Fruit fly (Drosophila melanogaster) whole organism, embryonic: Measurements from ENCODE around the gene CG16775.
A peak's percentile ranks its signal among the peaks of the same experiment; 100 is the strongest.

Experiments
- Aef1 ChIP-seq: fragments of 200-800 bp; sonication (Bioruptor generic); IDR thresholded peaks from 3 replicates; pipeline ENCODE4 v1.3.6; 2022; ENCODE audit warnings: missing biosample characterization, missing genetic modification characterization
- Bdp1 ChIP-seq: fragments of 200-800 bp; sonication (Bioruptor generic); optimal IDR thresholded peaks from 3 replicates; lab custom pipeline; 2016; ENCODE audit warnings: missing biosample characterization, missing genetic modification characterization
- BtbVII ChIP-seq: fragments of 200-800 bp; sonication (Bioruptor generic); optimal IDR thresholded peaks from 3 replicates; lab custom pipeline; 2017; ENCODE audit warnings: missing biosample characterization, mild to moderate bottlenecking, missing genetic modification characterization
- Bteb2 ChIP-seq: fragments of 200-800 bp; sonication (Bioruptor generic); optimal IDR thresholded peaks from 2 replicates; lab custom pipeline; 2016; ENCODE audit warnings: missing biosample characterization, missing genetic modification characterization
- C15 ChIP-seq: fragments of 200-800 bp; sonication (Bioruptor generic); IDR thresholded peaks from 3 replicates; pipeline ENCODE4 v1.3.6; 2022; ENCODE audit warnings: missing biosample characterization, missing genetic modification characterization
- CG10431 ChIP-seq: fragments of 200-800 bp; sonication (Bioruptor generic); optimal IDR thresholded peaks from 3 replicates; lab custom pipeline; 2018; ENCODE audit warnings: missing biosample characterization, mild to moderate bottlenecking, missing genetic modification characterization
- CG10959 ChIP-seq: fragments of 200-800 bp; sonication (Bioruptor generic); IDR thresholded peaks from 2 replicates; pipeline ENCODE4 v1.3.6; 2022; ENCODE audit warnings: missing biosample characterization, missing genetic modification characterization
- CG12104 ChIP-seq: fragments of 200-800 bp; sonication (Bioruptor generic); optimal IDR thresholded peaks from 3 replicates; lab custom pipeline; 2016; ENCODE audit warnings: missing biosample characterization, missing genetic modification characterization
- CG13894 ChIP-seq: fragments of 200-800 bp; sonication (Bioruptor generic); optimal IDR thresholded peaks from 3 replicates; lab custom pipeline; 2018; ENCODE audit warnings: missing biosample characterization, mild to moderate bottlenecking, missing genetic modification characterization, moderate library complexity
- CG14667 ChIP-seq: fragments of 200-800 bp; sonication (Bioruptor generic); IDR thresholded peaks from 2 replicates; pipeline ENCODE4 v1.3.6; 2022; ENCODE audit warnings: missing biosample characterization, missing genetic modification characterization
- CG1603 ChIP-seq: fragments of 200-800 bp; sonication (Bioruptor generic); optimal IDR thresholded peaks from 2 replicates; lab custom pipeline; 2019; ENCODE audit warnings: missing biosample characterization, mild to moderate bottlenecking, missing genetic modification characterization, moderate library complexity
- CG18262 ChIP-seq: fragments of 200-800 bp; optimal IDR thresholded peaks from 3 replicates; lab custom pipeline; 2019; ENCODE audit warnings: missing biosample characterization, mild to moderate bottlenecking, missing genetic modification characterization, moderate library complexity
- CG2712 ChIP-seq: fragments of 200-800 bp; optimal IDR thresholded peaks from 3 replicates; lab custom pipeline; 2019; ENCODE audit warnings: missing biosample characterization, mild to moderate bottlenecking, missing genetic modification characterization, moderate library complexity
- CG31441 ChIP-seq: fragments of 200-800 bp; sonication (Bioruptor generic); IDR thresholded peaks from 2 replicates; pipeline ENCODE4 v1.3.6; 2022; ENCODE audit warnings: missing biosample characterization, missing genetic modification characterization
- CG34224 ChIP-seq: fragments of 200-800 bp; sonication (Bioruptor generic); IDR thresholded peaks from 3 replicates; pipeline ENCODE4 v1.3.6; 2022; ENCODE audit warnings: missing biosample characterization, missing genetic modification characterization; ENCODE audit not compliant: partially characterized antibody
- CG42726 ChIP-seq: fragments of 200-800 bp; sonication (Bioruptor generic); IDR thresholded peaks from 2 replicates; pipeline ENCODE4 v1.3.6; 2022; ENCODE audit warnings: missing biosample characterization, missing genetic modification characterization; ENCODE audit not compliant: partially characterized antibody
- CG4282 ChIP-seq: fragments of 200-800 bp; sonication (Bioruptor generic); optimal IDR thresholded peaks from 2 replicates; lab custom pipeline; 2016; ENCODE audit warnings: missing biosample characterization, missing genetic modification characterization
- CG4424 ChIP-seq: fragments of 200-800 bp; sonication (Bioruptor generic); optimal IDR thresholded peaks from 3 replicates; lab custom pipeline; 2016; ENCODE audit warnings: missing biosample characterization, missing genetic modification characterization
- CG5953 ChIP-seq: fragments of 200-800 bp; sonication (Bioruptor generic); IDR thresholded peaks from 2 replicates; pipeline ENCODE4 v1.3.6; 2022; ENCODE audit warnings: missing biosample characterization, missing genetic modification characterization
- CG9437 ChIP-seq: fragments of 200-800 bp; sonication (Bioruptor generic); optimal IDR thresholded peaks from 2 replicates; lab custom pipeline; 2018; ENCODE audit warnings: missing biosample characterization, mild to moderate bottlenecking, missing genetic modification characterization
- CG9932 ChIP-seq: fragments of 200-800 bp; sonication (Bioruptor generic); IDR thresholded peaks from 2 replicates; pipeline ENCODE4 v1.3.6; 2022; ENCODE audit warnings: missing biosample characterization, missing genetic modification characterization
- Camta ChIP-seq: fragments of 200-800 bp; sonication (Bioruptor generic); optimal IDR thresholded peaks from 2 replicates; lab custom pipeline; 2016; ENCODE audit warnings: missing biosample characterization, missing genetic modification characterization
- Dad ChIP-seq: fragments of 200-800 bp; sonication (Bioruptor generic); optimal IDR thresholded peaks from 3 replicates; lab custom pipeline; 2016; ENCODE audit warnings: missing biosample characterization, missing genetic modification characterization
- HLH54F ChIP-seq: fragments of 200-800 bp; sonication (Bioruptor generic); optimal IDR thresholded peaks from 3 replicates; lab custom pipeline; 2016; ENCODE audit warnings: missing biosample characterization, missing genetic modification characterization
- Hmr ChIP-seq: fragments of 200-800 bp; sonication (Bioruptor generic); optimal IDR thresholded peaks from 3 replicates; lab custom pipeline; 2017; ENCODE audit warnings: mild to moderate bottlenecking, missing biosample characterization, missing genetic modification reagents, missing genetic modification characterization
- Hmx ChIP-seq: fragments of 200-800 bp; sonication (Bioruptor generic); optimal IDR thresholded peaks from 2 replicates; lab custom pipeline; 2016; ENCODE audit warnings: missing biosample characterization, missing genetic modification characterization
- NC2α ChIP-seq: fragments of 200-800 bp; sonication (Bioruptor generic); optimal IDR thresholded peaks from 2 replicates; lab custom pipeline; 2016; ENCODE audit warnings: missing biosample characterization, missing genetic modification characterization
- Opbp ChIP-seq: fragments of 200-800 bp; sonication (Bioruptor generic); IDR thresholded peaks from 3 replicates; pipeline ENCODE4 v1.3.6; 2022; ENCODE audit warnings: missing biosample characterization, missing genetic modification characterization; ENCODE audit not compliant: partially characterized antibody
- Ravus ChIP-seq: fragments of 200-800 bp; sonication (Bioruptor generic); IDR thresholded peaks from 2 replicates; pipeline ENCODE4 v1.3.6; 2022; ENCODE audit warnings: missing biosample characterization, missing genetic modification characterization
- Side ChIP-seq: fragments of 200-800 bp; sonication (Bioruptor generic); optimal IDR thresholded peaks from 2 replicates; lab custom pipeline; 2016; ENCODE audit warnings: missing biosample characterization, missing genetic modification characterization
- Trl ChIP-seq, 3 experiments: fragments of >200 bp in 2 of 3; fragments of 200-800 bp in 1 of 3; sonication (Bioruptor generic) in 1 of 3; optimal IDR thresholded peaks; 2 replicates in 1 of 3; 3 replicates in 2 of 3; lab custom pipeline; 2016 to 2017; ENCODE audit warnings: missing biosample characterization in 1 of 3, missing genetic modification characterization in 1 of 3
- Usf ChIP-seq: fragments of 200-800 bp; sonication (Bioruptor generic); optimal IDR thresholded peaks from 2 replicates; lab custom pipeline; 2017; ENCODE audit warnings: missing genotype, missing biosample characterization, missing genetic modification characterization
- cato ChIP-seq: fragments of 200-800 bp; sonication (Bioruptor generic); optimal IDR thresholded peaks from 2 replicates; lab custom pipeline; 2016; ENCODE audit warnings: missing biosample characterization, missing genetic modification characterization, borderline replicate concordance
- ci ChIP-seq: fragments of 200-800 bp; sonication (Bioruptor generic); IDR thresholded peaks from 3 replicates; pipeline ENCODE4 v1.3.6; 2022; ENCODE audit warnings: missing biosample characterization, missing genetic modification characterization
- emc ChIP-seq: fragments of 200-800 bp; sonication (Bioruptor generic); optimal IDR thresholded peaks from 2 replicates; lab custom pipeline; 2016; ENCODE audit warnings: missing biosample characterization, missing genetic modification characterization
- eve ChIP-seq, 2 experiments: fragments of >200 bp; optimal IDR thresholded peaks; 2 replicates each; lab custom pipeline; 2017; ENCODE audit warnings: missing biosample characterization in 2 of 2, missing genetic modification characterization in 2 of 2
- gsb ChIP-seq: fragments of 200-800 bp; sonication (Bioruptor generic); IDR thresholded peaks from 2 replicates; pipeline ENCODE4 v1.3.6; 2022; ENCODE audit warnings: missing biosample characterization, missing genetic modification characterization
- gsb-n ChIP-seq: fragments of 200-800 bp; sonication (Bioruptor generic); optimal IDR thresholded peaks from 3 replicates; lab custom pipeline; 2018; ENCODE audit warnings: missing biosample characterization, mild to moderate bottlenecking, missing genetic modification characterization
- ham ChIP-seq: fragments of 200-800 bp; sonication (Bioruptor generic); IDR thresholded peaks from 2 replicates; pipeline ENCODE4 v1.3.6; 2022; ENCODE audit warnings: missing biosample characterization, missing genetic modification characterization
- hbn ChIP-seq: fragments of 200-800 bp; sonication (Bioruptor generic); IDR thresholded peaks from 2 replicates; pipeline ENCODE4 v1.3.6; 2022; ENCODE audit warnings: missing biosample characterization, missing genetic modification characterization; ENCODE audit not compliant: partially characterized antibody
- jigr1 ChIP-seq: fragments of 200-800 bp; sonication (Bioruptor generic); IDR thresholded peaks from 3 replicates; pipeline ENCODE4 v1.3.6; 2022; ENCODE audit warnings: missing biosample characterization, missing genetic modification characterization
- lab ChIP-seq: fragments of 200-800 bp; sonication (Bioruptor generic); optimal IDR thresholded peaks from 3 replicates; lab custom pipeline; 2017; ENCODE audit warnings: missing biosample characterization, missing genetic modification characterization, mild to moderate bottlenecking, moderate library complexity, missing genetic modification reagents
- maf-S ChIP-seq: fragments of 200-800 bp; sonication (Bioruptor generic); optimal IDR thresholded peaks from 2 replicates; lab custom pipeline; 2016; ENCODE audit warnings: missing biosample characterization, missing genetic modification characterization
- schlank ChIP-seq: fragments of 200-800 bp; sonication (Bioruptor generic); optimal IDR thresholded peaks from 2 replicates; lab custom pipeline; 2018; ENCODE audit warnings: missing biosample characterization, mild to moderate bottlenecking, missing genetic modification characterization
- sens-2 ChIP-seq: fragments of 200-800 bp; sonication (Bioruptor generic); IDR thresholded peaks from 2 replicates; pipeline ENCODE4 v1.3.6; 2022; ENCODE audit warnings: missing biosample characterization, missing genetic modification characterization
- slbo ChIP-seq: fragments of 200-800 bp; sonication (Bioruptor generic); IDR thresholded peaks from 2 replicates; pipeline ENCODE4 v1.3.6; 2022; ENCODE audit warnings: missing biosample characterization, missing genetic modification characterization
- sna ChIP-seq: fragments of 200-800 bp; sonication (Bioruptor generic); IDR thresholded peaks from 2 replicates; pipeline ENCODE4 v1.3.6; 2022; ENCODE audit warnings: missing biosample characterization, missing genetic modification characterization; ENCODE audit not compliant: partially characterized antibody
- tll ChIP-seq, 2 experiments: fragments of 200-800 bp in 1 of 2; fragments of >200 bp in 1 of 2; sonication (Bioruptor generic) in 1 of 2; optimal IDR thresholded peaks; 2 replicates each; lab custom pipeline; 2017 to 2019; ENCODE audit warnings: missing biosample characterization in 2 of 2, missing genetic modification characterization in 2 of 2, mild to moderate bottlenecking in 1 of 2, moderate library complexity in 1 of 2
- tup ChIP-seq: fragments of 200-800 bp; sonication (Bioruptor generic); optimal IDR thresholded peaks from 2 replicates; lab custom pipeline; 2016; ENCODE audit warnings: missing biosample characterization, mild to moderate bottlenecking, missing genetic modification characterization, moderate library complexity
- zen2 ChIP-seq: fragments of 200-800 bp; sonication (Bioruptor generic); IDR thresholded peaks from 3 replicates; pipeline ENCODE4 v1.3.6; 2022; ENCODE audit warnings: missing biosample characterization, missing genetic modification characterization; ENCODE audit not compliant: partially characterized antibody

CG16775 gene

DNA sequence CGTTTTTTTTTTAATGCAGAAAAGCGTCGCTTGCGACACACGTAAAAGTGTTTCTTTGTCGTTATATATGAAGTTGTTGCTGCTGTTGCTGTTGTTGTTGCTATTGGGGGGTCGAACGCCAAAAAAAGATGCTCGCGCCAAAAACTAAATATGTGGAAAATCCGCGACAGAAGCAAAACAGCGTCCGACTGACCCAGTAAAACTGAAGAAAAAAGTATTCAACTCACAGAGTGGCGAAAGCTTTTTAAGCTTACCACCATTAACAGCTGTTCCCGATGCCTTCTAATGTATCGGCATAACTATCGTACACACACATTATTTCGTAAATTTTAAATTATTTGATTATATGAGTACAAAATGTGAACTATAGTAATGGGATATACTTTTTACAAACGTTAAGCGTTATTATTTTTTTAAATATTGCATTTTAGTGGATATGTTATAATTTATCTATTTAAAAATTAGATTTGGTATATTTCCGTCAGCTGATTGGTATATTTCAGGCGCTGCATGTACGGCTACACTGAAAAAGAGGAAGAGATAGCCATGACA lies 21.2 kb upstream of the CG16775 start, which contains the start of the genes Prestin and Wdr92 (continued):
- TF ChIP-seq CG10431 (GFP tag; lab: Kevin White, UChicago) (no peak), cato (GFP tag; lab: Kevin White, UChicago) (no peak), ci (peak; percentile 69; the same call in 2 of the 3 replicates), slbo (GFP tag; lab: Robert Waterston, UW) (peak; percentile 32; the same call in 1 of the 2 replicates), CG14667 (GFP tag; lab: Robert Waterston, UW) (no peak), Aef1 (GFP tag; lab: Robert Waterston, UW) (no peak; the same call in 2 of the 3 replicates), Bdp1 (no peak), Trl (optimal IDR thresholded peaks at IDR 0.05; lab: Kevin White, UChicago) (no peak), Trl (GFP tag; optimal IDR thresholded peaks at IDR 0.05; lab: Kevin White, UChicago) (no peak), CG5953 (GFP tag; lab: Robert Waterston, UW) (no peak), CG13894 (tag; lab: Kevin White, UChicago) (peak; percentile 63), hbn (GFP tag; lab: Robert Waterston, UW) (peak; percentile 92), CG10959 (GFP tag; lab: Robert Waterston, UW) (no peak), ham (GFP tag; lab: Robert Waterston, UW) (no peak), Hmx (GFP tag; lab: Kevin White, UChicago) (no peak), CG1603 (tag; lab: Kevin White, UChicago) (no peak), CG4282 (no peak), maf-S (no peak), CG2712 (peak; percentile 25), sens-2 (no peak), Side (GFP tag; lab: Kevin White, UChicago) (no peak), CG4424 (no peak), gsb (GFP tag; lab: Robert Waterston, UW) (no peak), NC2α (GFP tag; lab: Kevin White, UChicago) (no peak), schlank (tag; lab: Kevin White, UChicago) (no peak), CG9437 (GFP tag; lab: Kevin White, UChicago) (no peak), gsb-n (tag; lab: Kevin White, UChicago) (peak; percentile 38), HLH54F (GFP tag; lab: Kevin White, UChicago) (no peak), CG18262 (tag; lab: Kevin White, UChicago) (no peak), Opbp (GFP tag; lab: Robert Waterston, UW) (peak; percentile 77), Ravus (no peak), eve (GFP tag; optimal IDR thresholded peaks at IDR 0.05; lab: Kevin White, UChicago) (peak in 1 of 2 experiments; percentile 47), BtbVII (GFP tag; lab: Kevin White, UChicago) (no peak), CG42726 (GFP tag; lab: Robert Waterston, UW) (no peak), jigr1 (GFP tag; lab: Robert Waterston, UW) (no peak), CG9932 (peak; percentile 41; the same call in 1 of the 2 replicates), sna (GFP tag; lab: Robert Waterston, UW) (peak; percentile 94), Hmr (GFP tag; lab: Kevin White, UChicago) (peak; percentile 56), CG31441 (GFP tag; lab: Robert Waterston, UW) (peak; percentile 53; the same call in 1 of the 2 replicates), emc (GFP tag; lab: Kevin White, UChicago) (no peak), zen2 (GFP tag; lab: Robert Waterston, UW) (no peak; the same call in 1 of the 3 replicates), Camta (GFP tag; lab: Kevin White, UChicago) (no peak), Dad (GFP tag; lab: Kevin White, UChicago) (no peak), Bteb2 (no peak), C15 (GFP tag; lab: Robert Waterston, UW) (no peak), lab (peak; percentile 41), Usf (no peak), CG34224 (peak; percentile 78), tll (GFP tag; optimal IDR thresholded peaks at IDR 0.05; lab: Kevin White, UChicago) (no peak), CG12104 (GFP tag; lab: Kevin White, UChicago) (no peak), tup (GFP tag; lab: Kevin White, UChicago) (no peak)
